Worm (Caenorhabditis elegans): ENCODE data around the gene C40C9.3.

ce11 chrX:13675444-13675843, 28.0 kb downstream of the C40C9.3 start:
- TF ChIP-seq snpc-4 (tag; optimal IDR thresholded peaks at IDR 0.05) (no peak), elt-3 (tag; optimal IDR thresholded peaks at IDR 0.05) (no peak), blmp-1 (tag; optimal IDR thresholded peaks at IDR 0.05) (peak; percentile 59), ama-1 (optimal IDR thresholded peaks at IDR 0.05) (no peak), lin-15B (tag; optimal IDR thresholded peaks at IDR 0.05) (no peak), skn-1 (tag; optimal IDR thresholded peaks at IDR 0.05) (peak; percentile 1), nhr-77 (tag; optimal IDR thresholded peaks at IDR 0.05) (peak; percentile 34)
